Worm (Caenorhabditis elegans) whole organism, young adult: ENCODE measurements around the gene gcy-32.

Experiments
- B0019.2 ChIP-seq: fragments of 200-800 bp; sonication (Bioruptor generic); conservative IDR thresholded peaks from 2 replicates; pipeline ENCODE4 v1.3.6; 2022; ENCODE audit warnings: missing genetic modification reagents, missing genetic modification characterization, missing compliant biosample characterization
- B0336.3 ChIP-seq: fragments of 200-800 bp; sonication (Bioruptor generic); IDR thresholded peaks from 2 replicates; pipeline ENCODE4 v1.3.6; 2022; ENCODE audit warnings: missing genetic modification characterization, missing compliant biosample characterization
- F33H1.4 ChIP-seq: fragments of 200-800 bp; sonication (Bioruptor generic); IDR thresholded peaks from 2 replicates; pipeline ENCODE4 v1.3.6; 2022; ENCODE audit warnings: missing genetic modification reagents, missing genetic modification characterization, missing compliant biosample characterization
- F39B2.1 ChIP-seq: fragments of 200-800 bp; sonication (Bioruptor generic); IDR thresholded peaks from 2 replicates; pipeline ENCODE4 v1.3.6; 2022; ENCODE audit warnings: missing genetic modification reagents, missing genetic modification characterization, missing compliant biosample characterization
- F52B5.7 ChIP-seq: sonication (generic microtip); optimal IDR thresholded peaks from 2 replicates; lab custom pipeline; 2016; ENCODE audit warnings: mild to moderate bottlenecking, missing genetic modification characterization, missing compliant biosample characterization
- F57A8.1 ChIP-seq: fragments of 200-800 bp; sonication (Bioruptor generic); optimal IDR thresholded peaks from 2 replicates; lab custom pipeline; 2018; ENCODE audit warnings: mild to moderate bottlenecking, missing genetic modification characterization, moderate library complexity, missing compliant biosample characterization
- Y95B8A.8 ChIP-seq: fragments of 200-800 bp; sonication (Bioruptor generic); IDR thresholded peaks from 2 replicates; pipeline ENCODE4 v1.3.6; 2022; ENCODE audit warnings: missing genetic modification reagents, missing genetic modification characterization, missing compliant biosample characterization
- ZK185.1 ChIP-seq: sonication (generic microtip); optimal IDR thresholded peaks from 2 replicates; lab custom pipeline; 2016; ENCODE audit warnings: mild to moderate bottlenecking, missing genetic modification characterization, missing compliant biosample characterization; ENCODE audit not compliant: poor library complexity, severe bottlenecking
- ama-1 ChIP-seq, 3 experiments: fragments of 150-350 bp in 1 of 3; sonication (generic microtip) in 2 of 3; optimal IDR thresholded peaks; 2 replicates each; lab custom pipeline; 2014 to 2018; ENCODE audit warnings: missing biosample characterization in 2 of 3, missing genetic modification characterization in 2 of 3, missing genetic modification reagents in 2 of 3
- athp-1 ChIP-seq: sonication (generic microtip); optimal IDR thresholded peaks from 2 replicates; lab custom pipeline; 2017; ENCODE audit warnings: mild to moderate bottlenecking, missing genetic modification characterization, missing compliant biosample characterization
- attf-3 ChIP-seq: fragments of 200-800 bp; sonication (Bioruptor generic); conservative IDR thresholded peaks from 2 replicates; pipeline ENCODE4 v1.3.6; 2022; ENCODE audit warnings: missing genetic modification reagents, missing genetic modification characterization, missing compliant biosample characterization
- bed-1 ChIP-seq: fragments of 200-800 bp; sonication (Bioruptor generic); IDR thresholded peaks from 2 replicates; pipeline ENCODE4 v1.3.6; 2022; ENCODE audit warnings: missing genetic modification reagents, missing genetic modification characterization, missing compliant biosample characterization
- ccch-3 ChIP-seq: fragments of 200-800 bp; sonication (Bioruptor generic); optimal IDR thresholded peaks from 2 replicates; lab custom pipeline; 2018; ENCODE audit warnings: mild to moderate bottlenecking, missing genetic modification characterization, missing compliant biosample characterization
- ceh-58 ChIP-seq: fragments of 200-800 bp; sonication (Bioruptor generic); IDR thresholded peaks from 2 replicates; pipeline ENCODE4 v1.3.6; 2022; ENCODE audit warnings: missing genetic modification characterization, missing compliant biosample characterization
- ceh-79 ChIP-seq: sonication (generic microtip); optimal IDR thresholded peaks from 2 replicates; lab custom pipeline; 2017; ENCODE audit warnings: mild to moderate bottlenecking, missing genetic modification characterization, missing compliant biosample characterization
- die-1 ChIP-seq: sonication (generic microtip); optimal IDR thresholded peaks from 2 replicates; lab custom pipeline; 2016; ENCODE audit warnings: missing genotype, mild to moderate bottlenecking, missing genetic modification characterization, missing compliant biosample characterization
- dpff-1 ChIP-seq: sonication (generic microtip); optimal IDR thresholded peaks from 2 replicates; lab custom pipeline; 2017; ENCODE audit warnings: mild to moderate bottlenecking, missing genetic modification characterization, missing compliant biosample characterization
- egrh-3 ChIP-seq: fragments of 200-800 bp; sonication (Bioruptor generic); IDR thresholded peaks from 2 replicates; pipeline ENCODE4 v1.3.6; 2022; ENCODE audit warnings: missing genetic modification reagents, missing genetic modification characterization, missing compliant biosample characterization
- ets-4 ChIP-seq: fragments of 200-800 bp; sonication (Bioruptor generic); optimal IDR thresholded peaks from 2 replicates; lab custom pipeline; 2018; ENCODE audit warnings: mild to moderate bottlenecking, missing genetic modification characterization, missing compliant biosample characterization
- fkh-3 ChIP-seq: sonication (generic microtip); optimal IDR thresholded peaks from 2 replicates; lab custom pipeline; 2016; ENCODE audit warnings: mild to moderate bottlenecking, missing genetic modification characterization, missing compliant biosample characterization
- him-1 ChIP-seq: sonication (generic microtip); optimal IDR thresholded peaks from 2 replicates; lab custom pipeline; 2016; ENCODE audit warnings: missing genotype, missing genetic modification reagents, missing genetic modification characterization, missing compliant biosample characterization
- lin-54 ChIP-seq: fragments of 200-800 bp; sonication (Bioruptor generic); optimal IDR thresholded peaks from 2 replicates; lab custom pipeline; 2018; ENCODE audit warnings: mild to moderate bottlenecking, missing genetic modification characterization, missing compliant biosample characterization
- madf-6 ChIP-seq: fragments of 200-800 bp; sonication (Bioruptor generic); IDR thresholded peaks from 2 replicates; pipeline ENCODE4 v1.3.6; 2022; ENCODE audit warnings: missing genetic modification reagents, missing genetic modification characterization, missing compliant biosample characterization
- madf-8 ChIP-seq: fragments of 200-800 bp; sonication (Bioruptor generic); conservative IDR thresholded peaks from 2 replicates; pipeline ENCODE4 v1.3.6; 2022; ENCODE audit warnings: missing genetic modification reagents, missing genetic modification characterization, missing compliant biosample characterization
- mcd-1 ChIP-seq: fragments of 200-800 bp; sonication (Bioruptor generic); IDR thresholded peaks from 2 replicates; pipeline ENCODE4 v1.3.6; 2022; ENCODE audit warnings: missing genetic modification reagents, missing genetic modification characterization, missing compliant biosample characterization
- mxl-1 ChIP-seq: sonication (generic microtip); optimal IDR thresholded peaks from 2 replicates; lab custom pipeline; 2016; ENCODE audit warnings: missing genetic modification characterization, missing compliant biosample characterization
- nfyb-1 ChIP-seq: fragments of 200-800 bp; sonication (Bioruptor generic); IDR thresholded peaks from 2 replicates; pipeline ENCODE4 v1.3.6; 2022; ENCODE audit warnings: missing genetic modification reagents, missing genetic modification characterization, missing compliant biosample characterization
- nhr-120 ChIP-seq: fragments of 200-800 bp; sonication (Bioruptor generic); IDR thresholded peaks from 2 replicates; pipeline ENCODE4 v1.3.6; 2022; ENCODE audit warnings: missing genetic modification characterization, missing compliant biosample characterization
- nhr-90 ChIP-seq: sonication (generic microtip); optimal IDR thresholded peaks from 2 replicates; lab custom pipeline; 2016; ENCODE audit warnings: missing genotype, mild to moderate bottlenecking, missing genetic modification characterization, missing compliant biosample characterization
- rcor-1 ChIP-seq: fragments of 200-800 bp; sonication (Bioruptor generic); IDR thresholded peaks from 2 replicates; pipeline ENCODE4 v1.3.6; 2022; ENCODE audit warnings: missing genetic modification reagents, missing genetic modification characterization, missing compliant biosample characterization
- rec-8 ChIP-seq, 2 experiments: sonication (generic microtip); optimal IDR thresholded peaks; 2 replicates each; lab custom pipeline; 2016; ENCODE audit warnings: mild to moderate bottlenecking in 2 of 2, missing genetic modification characterization in 2 of 2, missing genetic modification reagents in 2 of 2, missing genotype in 2 of 2, missing biosample characterization in 1 of 2, missing compliant biosample characterization in 1 of 2, moderate library complexity in 1 of 2
- snpc-3.4 ChIP-seq: sonication (generic microtip); optimal IDR thresholded peaks from 2 replicates; lab custom pipeline; 2017; ENCODE audit warnings: missing genetic modification characterization, mild to moderate bottlenecking, missing compliant biosample characterization, antibody characterized with exemption, moderate library complexity, missing genotype, missing genetic modification reagents
- tbp1 ChIP-seq: fragments of 200-800 bp; sonication (Bioruptor generic); optimal IDR thresholded peaks from 2 replicates; lab custom pipeline; 2018; ENCODE audit warnings: mild to moderate bottlenecking, missing genetic modification characterization, missing compliant biosample characterization
- ztf-18 ChIP-seq: sonication (generic microtip); optimal IDR thresholded peaks from 2 replicates; lab custom pipeline; 2016; ENCODE audit warnings: missing genotype, mild to moderate bottlenecking, missing genetic modification characterization, missing compliant biosample characterization
- ztf-22 ChIP-seq: fragments of 200-800 bp; sonication (Bioruptor generic); optimal IDR thresholded peaks from 2 replicates; lab custom pipeline; 2018; ENCODE audit warnings: mild to moderate bottlenecking, missing genetic modification characterization, moderate library complexity, missing compliant biosample characterization
- ztf-28 ChIP-seq: fragments of 200-800 bp; sonication (Bioruptor generic); IDR thresholded peaks from 2 replicates; pipeline ENCODE4 v1.3.6; 2022; ENCODE audit warnings: missing genetic modification reagents, missing genetic modification characterization, missing compliant biosample characterization

Gene gcy-32

ce11 chrV:13923851-13924250 lies 8.6 kb upstream of the gcy-32 start, which contains the start of gene srxa-11:
srxa-11 (plus strand) TSS chrV:13924151.
- no peak for TF ChIP-seq egrh-3
- TF ChIP-seq nhr-120 = no peak
- no peak for TF ChIP-seq B0336.3 (GFP tag; lab: Robert Waterston, UW)
- TF ChIP-seq madf-8 (GFP tag; lab: Robert Waterston, UW) = no peak
- no peak for TF ChIP-seq rec-8 (tag; optimal IDR thresholded peaks at IDR 0.05; lab: Kevin White, UChicago)
- no peak for TF ChIP-seq Y95B8A.8 (GFP tag; lab: Robert Waterston, UW)
- TF ChIP-seq F57A8.1 (GFP tag; lab: Kevin White, UChicago) = no peak
- TF ChIP-seq fkh-3 (tag; lab: Kevin White, UChicago) = no peak
- no peak for TF ChIP-seq mxl-1 (tag; lab: Kevin White, UChicago)
- no peak for TF ChIP-seq mcd-1 (GFP tag; lab: Robert Waterston, UW)
- no peak for TF ChIP-seq F52B5.7 (tag; lab: Kevin White, UChicago)
- no peak for TF ChIP-seq ZK185.1 (tag; lab: Kevin White, UChicago)
- TF ChIP-seq B0019.2 (GFP tag; lab: Robert Waterston, UW) = no peak
- TF ChIP-seq tbp1 (GFP tag; lab: Kevin White, UChicago) = no peak
- no peak for TF ChIP-seq bed-1 (GFP tag; lab: Robert Waterston, UW)
- no peak for TF ChIP-seq ztf-18 (tag; lab: Kevin White, UChicago)
- no peak for TF ChIP-seq dpff-1
- TF ChIP-seq nhr-90 (tag; lab: Kevin White, UChicago) = no peak

ce11 chrV:13920730-13921129 lies 5.4 kb upstream of the gcy-32 start, which contains the start of gene srx-42:
srx-42 (plus strand) TSS chrV:13921030.
- TF ChIP-seq ZK185.1 (tag; lab: Kevin White, UChicago) = no peak
- no peak for TF ChIP-seq F33H1.4 (GFP tag; lab: Robert Waterston, UW)
- no peak for TF ChIP-seq snpc-3.4
- TF ChIP-seq lin-54 = no peak
- TF ChIP-seq ztf-22 (GFP tag; lab: Kevin White, UChicago) = no peak
- no peak for TF ChIP-seq him-1 (tag; lab: Kevin White, UChicago)
- no peak for TF ChIP-seq ceh-58
- TF ChIP-seq, all 124 proteins: peak for 0

- TF ChIP-seq F39B2.1 (GFP tag; lab: Robert Waterston, UW) (no peak), attf-3 (GFP tag; lab: Robert Waterston, UW) (no peak), ccch-3 (GFP tag; lab: Kevin White, UChicago) (no peak), ets-4 (GFP tag; lab: Kevin White, UChicago) (no peak), die-1 (no peak), ama-1 (optimal IDR thresholded peaks at IDR 0.05; lab: Kevin White, UChicago) (no peak), ama-1 (GFP tag; optimal IDR thresholded peaks at IDR 0.05; lab: Kevin White, UChicago) (no peak), ceh-79 (tag; lab: Kevin White, UChicago) (no peak), mxl-1 (tag; lab: Kevin White, UChicago) (no peak), rcor-1 (GFP tag; lab: Robert Waterston, UW) (no peak), nfyb-1 (GFP tag; lab: Robert Waterston, UW) (no peak), ztf-28 (no peak), madf-6 (GFP tag; lab: Robert Waterston, UW) (no peak), athp-1 (tag; lab: Kevin White, UChicago) (no peak)
- TF ChIP-seq, all 124 proteins: peak for 0
These were observed 3.1 kb upstream of the gcy-32 start, which contains the start of gene str-250 for ce11 chrV:13918341-13918740. str-250 (plus strand) TSS chrV:13918641.
